Worm (Caenorhabditis elegans): ENCODE measurements around the gene ptr-18.

DNA sequence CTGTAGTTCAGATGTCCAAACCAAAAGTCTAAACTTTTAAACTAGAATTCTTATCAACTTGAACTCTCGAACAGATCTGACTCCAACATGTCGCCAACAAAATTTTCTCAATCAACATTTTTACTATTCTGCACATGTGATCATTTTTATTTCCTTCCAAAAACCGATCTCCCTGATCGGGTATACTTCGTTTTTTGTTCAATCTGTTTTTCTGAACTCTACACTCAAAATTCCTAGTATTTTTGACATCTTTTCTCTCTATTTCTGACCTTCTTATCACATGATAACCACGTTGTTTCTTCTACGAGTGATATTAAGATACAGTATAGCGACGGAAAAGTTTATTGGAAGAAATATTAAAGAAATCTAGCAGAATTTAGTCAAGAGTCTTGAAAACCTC is 40.9 kb downstream of the ptr-18 start:
- TF ChIP-seq nhr-10 (tag; optimal IDR thresholded peaks at IDR 0.05), result no peak
- TF ChIP-seq ceh-32 (tag; optimal IDR thresholded peaks at IDR 0.05; ENCODE audit: poor library complexity), result no peak
- TF ChIP-seq pqm-1 (tag; optimal IDR thresholded peaks at IDR 0.05), result peak; percentile 12
- no peak for TF ChIP-seq ama-1 (optimal IDR thresholded peaks at IDR 0.05)
- TF ChIP-seq zag-1 (tag; optimal IDR thresholded peaks at IDR 0.05), result no peak
- TF ChIP-seq nhr-11 (tag; optimal IDR thresholded peaks at IDR 0.05), result no peak
- no peak for TF ChIP-seq arid-1 (GFP tag; conservative IDR thresholded peaks at IDR 0.05)
- TF ChIP-seq ZK546.5 (tag; optimal IDR thresholded peaks at IDR 0.05), result no peak
- TF ChIP-seq dve-1 (tag; optimal IDR thresholded peaks at IDR 0.05; ENCODE audit: insufficient read depth), result peak; percentile 91
